Worm (Caenorhabditis elegans) whole organism, late embryonic: ENCODE results near the gene C01G12.5.

Experiments
- F13H6.1 ChIP-seq: sonication (generic microtip); optimal IDR thresholded peaks from 2 replicates; lab custom pipeline; 2016; ENCODE audit warnings: missing genetic modification characterization, missing compliant biosample characterization
- K02D7.2 ChIP-seq: sonication (generic microtip); optimal IDR thresholded peaks from 2 replicates; lab custom pipeline; 2017; ENCODE audit warnings: mild to moderate bottlenecking, missing genetic modification characterization, missing compliant biosample characterization
- K09A11.1 ChIP-seq: sonication (generic microtip); optimal IDR thresholded peaks from 2 replicates; lab custom pipeline; 2017; ENCODE audit warnings: antibody characterized with exemption, mild to moderate bottlenecking, missing genetic modification characterization, missing compliant biosample characterization; ENCODE audit not compliant: insufficient read depth
- ama-1 ChIP-seq: fragments of 150-350 bp; optimal IDR thresholded peaks from 2 replicates; lab custom pipeline; 2014
- ceh-14 ChIP-seq: sonication (generic microtip); optimal IDR thresholded peaks from 2 replicates; lab custom pipeline; 2016; ENCODE audit warnings: missing genotype, missing genetic modification characterization, missing compliant biosample characterization
- ceh-19 ChIP-seq: fragments of 200-800 bp; sonication (Bioruptor generic); optimal IDR thresholded peaks from 2 replicates; lab custom pipeline; 2018; ENCODE audit warnings: mild to moderate bottlenecking, missing genetic modification characterization, missing compliant biosample characterization
- ceh-24 ChIP-seq: sonication (generic microtip); optimal IDR thresholded peaks from 2 replicates; lab custom pipeline; 2016; ENCODE audit warnings: mild to moderate bottlenecking, missing genetic modification characterization, missing compliant biosample characterization
- ceh-30 ChIP-seq: fragments of 150-350 bp; optimal IDR thresholded peaks from 2 replicates; lab custom pipeline; 2014; ENCODE audit warnings: missing biosample characterization, missing genetic modification characterization
- ceh-31 ChIP-seq: sonication (generic microtip); optimal IDR thresholded peaks from 2 replicates; lab custom pipeline; 2016; ENCODE audit warnings: missing genetic modification characterization, missing compliant biosample characterization
- ceh-34 ChIP-seq: sonication (generic microtip); optimal IDR thresholded peaks from 2 replicates; lab custom pipeline; 2016; ENCODE audit warnings: mild to moderate bottlenecking, missing genetic modification characterization, missing compliant biosample characterization
- ceh-6 ChIP-seq: fragments of 200-800 bp; sonication (Bioruptor generic); optimal IDR thresholded peaks from 2 replicates; lab custom pipeline; 2018; ENCODE audit warnings: mild to moderate bottlenecking, missing genetic modification characterization, missing compliant biosample characterization
- ceh-9 ChIP-seq: sonication (generic microtip); optimal IDR thresholded peaks from 2 replicates; lab custom pipeline; 2016; ENCODE audit warnings: mild to moderate bottlenecking, missing genetic modification characterization, inconsistent platforms, missing compliant biosample characterization
- che-1 ChIP-seq: sonication (generic microtip); optimal IDR thresholded peaks from 2 replicates; lab custom pipeline; 2016; ENCODE audit warnings: mild to moderate bottlenecking, missing genetic modification characterization, missing compliant biosample characterization
- elt-2 ChIP-seq: sonication (generic microtip); optimal IDR thresholded peaks from 2 replicates; lab custom pipeline; 2016; ENCODE audit warnings: missing genetic modification reagents, missing genetic modification characterization, missing compliant biosample characterization
- ets-4 ChIP-seq: sonication (generic microtip); optimal IDR thresholded peaks from 2 replicates; lab custom pipeline; 2016; ENCODE audit warnings: missing genetic modification characterization, missing compliant biosample characterization
- fkh-6 ChIP-seq: sonication (generic microtip); optimal IDR thresholded peaks from 2 replicates; lab custom pipeline; 2016; ENCODE audit warnings: missing genetic modification characterization, missing compliant biosample characterization
- hlh-13 ChIP-seq: fragments of 200-800 bp; sonication (Bioruptor generic); optimal IDR thresholded peaks from 2 replicates; lab custom pipeline; 2018; ENCODE audit warnings: mild to moderate bottlenecking, missing genetic modification characterization, missing compliant biosample characterization
- hlh-30 ChIP-seq: sonication (generic microtip); optimal IDR thresholded peaks from 2 replicates; lab custom pipeline; 2017; ENCODE audit warnings: antibody characterized with exemption, missing genetic modification characterization, missing compliant biosample characterization; ENCODE audit not compliant: insufficient read depth
- hlh-6 ChIP-seq: sonication (generic microtip); optimal IDR thresholded peaks from 2 replicates; lab custom pipeline; 2016; ENCODE audit warnings: missing genotype, missing genetic modification characterization, missing compliant biosample characterization
- hlh-8 ChIP-seq: sonication (generic microtip); optimal IDR thresholded peaks from 2 replicates; lab custom pipeline; 2016; ENCODE audit warnings: missing genotype, missing genetic modification characterization, missing compliant biosample characterization
- madf-2 ChIP-seq: sonication (generic microtip); optimal IDR thresholded peaks from 2 replicates; lab custom pipeline; 2017; ENCODE audit warnings: missing genetic modification characterization, missing compliant biosample characterization
- nhr-11 ChIP-seq: fragments of 150-350 bp; optimal IDR thresholded peaks from 2 replicates; lab custom pipeline; 2014; ENCODE audit warnings: missing biosample characterization, missing genetic modification characterization
- nhr-232 ChIP-seq: sonication (generic microtip); optimal IDR thresholded peaks from 2 replicates; lab custom pipeline; 2016; ENCODE audit warnings: missing genetic modification characterization, missing compliant biosample characterization
- npax-4 ChIP-seq: sonication (generic microtip); optimal IDR thresholded peaks from 2 replicates; lab custom pipeline; 2016; ENCODE audit warnings: missing genetic modification characterization, missing compliant biosample characterization
- pag-3 ChIP-seq: sonication (generic microtip); optimal IDR thresholded peaks from 2 replicates; lab custom pipeline; 2016; ENCODE audit warnings: missing compliant biosample characterization, missing genetic modification characterization, borderline replicate concordance
- pat-9 ChIP-seq: fragments of 200-800 bp; sonication (Bioruptor generic); optimal IDR thresholded peaks from 2 replicates; lab custom pipeline; 2018; ENCODE audit warnings: mild to moderate bottlenecking, missing genetic modification characterization, moderate library complexity, missing compliant biosample characterization
- pqm-1 ChIP-seq: sonication (generic microtip); optimal IDR thresholded peaks from 2 replicates; lab custom pipeline; 2016; ENCODE audit warnings: missing genetic modification characterization, missing compliant biosample characterization
- sox-2 ChIP-seq: fragments of 200-800 bp; sonication (Bioruptor generic); IDR thresholded peaks from 2 replicates; pipeline ENCODE4 v1.3.6; 2022; ENCODE audit warnings: missing genetic modification reagents, missing genetic modification characterization, missing compliant biosample characterization
- sox-4 ChIP-seq: sonication (generic microtip); optimal IDR thresholded peaks from 2 replicates; lab custom pipeline; 2017; ENCODE audit warnings: mild to moderate bottlenecking, missing genetic modification characterization, inconsistent platforms, missing compliant biosample characterization
- tbx-2 ChIP-seq: sonication (generic microtip); optimal IDR thresholded peaks from 2 replicates; lab custom pipeline; 2016; ENCODE audit warnings: missing genetic modification characterization, missing compliant biosample characterization
- tbx-7 ChIP-seq: sonication (generic microtip); optimal IDR thresholded peaks from 2 replicates; lab custom pipeline; 2016; ENCODE audit warnings: missing genotype, missing genetic modification characterization, missing compliant biosample characterization
- unc-3 ChIP-seq, 2 experiments: fragments of 200-800 bp in 1 of 2; sonication (Bioruptor generic) in 1 of 2; sonication (generic microtip) in 1 of 2; conservative IDR thresholded peaks in 1 of 2; optimal IDR thresholded peaks in 1 of 2; 2 replicates each; pipeline versions ENCODE4 v1.3.6 to Lab custom; 2016 to 2022; ENCODE audit warnings: missing compliant biosample characterization in 2 of 2, missing genetic modification characterization in 2 of 2, missing genetic modification reagents in 1 of 2
- unc-42 ChIP-seq: sonication (generic microtip); optimal IDR thresholded peaks from 2 replicates; lab custom pipeline; 2016; ENCODE audit warnings: missing genotype, missing genetic modification characterization, missing compliant biosample characterization
- unc-55 ChIP-seq: sonication (generic microtip); optimal IDR thresholded peaks from 2 replicates; lab custom pipeline; 2017; ENCODE audit warnings: missing biosample characterization, missing genetic modification reagents, missing genetic modification characterization

Gene C01G12.5

DNA sequence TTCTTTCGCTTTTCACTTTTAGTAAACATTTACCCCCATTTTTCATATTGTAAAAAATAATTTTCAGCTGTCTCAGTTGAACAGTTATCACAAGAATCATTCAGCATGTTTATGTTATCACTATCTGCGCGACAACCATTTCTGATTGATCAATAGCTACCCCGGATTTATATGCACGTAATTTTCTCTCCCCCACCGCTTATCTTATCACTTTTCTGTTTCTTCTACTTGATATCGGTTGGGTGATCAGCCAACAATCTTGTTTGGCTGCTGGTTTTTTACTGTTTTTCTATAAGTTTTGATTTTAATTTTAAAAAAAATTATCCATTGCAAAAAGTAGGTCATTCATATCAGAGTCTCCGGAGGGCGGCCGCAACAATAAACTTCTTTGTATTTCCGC, 10.5 kb upstream of the C01G12.5 start:
- TF ChIP-seq hlh-8 (tag; lab: Kevin White, UChicago) (no peak), unc-3 (GFP tag; conservative IDR thresholded peaks at IDR 0.05; lab: Robert Waterston, UW) (no peak), unc-3 (tag; optimal IDR thresholded peaks at IDR 0.05; lab: Kevin White, UChicago) (no peak), ceh-14 (tag; lab: Kevin White, UChicago) (no peak), pqm-1 (no peak), ceh-31 (tag; lab: Kevin White, UChicago) (no peak), ama-1 (lab: Kevin White, UChicago) (no peak), ets-4 (tag; lab: Kevin White, UChicago) (no peak), pat-9 (no peak)

DNA sequence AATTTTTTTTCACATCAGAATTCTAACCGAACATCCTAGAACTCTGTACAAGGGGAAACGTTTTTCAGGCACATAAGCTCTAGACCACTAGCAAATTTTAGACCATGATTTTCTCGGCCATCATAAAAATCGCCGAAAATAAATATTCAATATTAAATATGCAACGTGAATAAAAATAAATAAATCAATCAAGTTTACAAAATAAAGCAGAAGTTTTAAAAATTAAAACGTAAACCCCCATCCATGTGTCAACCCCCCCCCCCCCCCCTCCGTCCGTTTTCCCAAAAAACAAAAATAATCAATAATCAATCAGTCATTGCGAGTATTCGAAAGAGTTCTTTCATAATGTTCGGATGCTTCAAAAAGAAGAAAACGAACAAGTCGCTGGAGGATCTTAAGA, 6.0 kb upstream of the C01G12.5 start, which contains the start of gene catp-4:
catp-4 (plus strand) TSS at position 301 of the 400 bp plus-strand sequence.
- TF ChIP-seq ceh-19 (no peak), ceh-6 (GFP tag; lab: Kevin White, UChicago) (no peak), sox-2 (GFP tag; lab: Robert Waterston, UW) (no peak), K02D7.2 (tag; lab: Kevin White, UChicago) (no peak), ama-1 (lab: Kevin White, UChicago) (no peak), ceh-34 (tag; lab: Kevin White, UChicago) (no peak), nhr-11 (tag; lab: Kevin White, UChicago) (no peak), nhr-232 (tag; lab: Kevin White, UChicago) (no peak), ceh-30 (tag; lab: Kevin White, UChicago) (no peak), unc-55 (no peak), tbx-2 (tag; lab: Kevin White, UChicago) (no peak), ceh-9 (tag; lab: Kevin White, UChicago) (no peak), npax-4 (tag; lab: Kevin White, UChicago) (no peak), unc-3 (GFP tag; conservative IDR thresholded peaks at IDR 0.05; lab: Robert Waterston, UW) (no peak), unc-3 (tag; optimal IDR thresholded peaks at IDR 0.05; lab: Kevin White, UChicago) (no peak), hlh-13 (no peak), sox-4 (tag; lab: Kevin White, UChicago) (no peak), elt-2 (tag; lab: Kevin White, UChicago) (no peak), unc-42 (tag; lab: Kevin White, UChicago) (no peak)
- TF ChIP-seq, all 69 proteins: peak for 0

DNA sequence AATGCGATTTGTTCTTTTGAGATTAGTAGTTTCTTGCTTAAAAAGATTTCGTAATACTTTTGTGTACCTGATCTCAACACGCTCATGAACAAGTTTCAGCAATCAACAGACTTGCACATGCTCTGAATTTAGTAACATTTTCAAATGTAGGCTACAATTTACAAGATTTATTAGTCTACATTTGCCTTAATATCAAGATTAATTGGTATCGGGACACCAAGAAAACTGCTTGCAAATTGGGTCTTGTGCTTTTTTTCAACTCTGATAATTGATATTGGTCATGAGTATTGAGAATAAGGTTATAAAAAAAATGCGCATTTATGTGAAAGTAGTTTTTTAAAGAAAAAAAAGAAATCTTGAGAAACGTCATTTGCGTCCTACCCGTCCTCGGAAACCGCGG, 5.3 kb upstream of the C01G12.5 start:
- TF ChIP-seq hlh-13 (no peak), madf-2 (tag; lab: Kevin White, UChicago) (no peak), hlh-30 (tag; lab: Kevin White, UChicago) (no peak)

DNA sequence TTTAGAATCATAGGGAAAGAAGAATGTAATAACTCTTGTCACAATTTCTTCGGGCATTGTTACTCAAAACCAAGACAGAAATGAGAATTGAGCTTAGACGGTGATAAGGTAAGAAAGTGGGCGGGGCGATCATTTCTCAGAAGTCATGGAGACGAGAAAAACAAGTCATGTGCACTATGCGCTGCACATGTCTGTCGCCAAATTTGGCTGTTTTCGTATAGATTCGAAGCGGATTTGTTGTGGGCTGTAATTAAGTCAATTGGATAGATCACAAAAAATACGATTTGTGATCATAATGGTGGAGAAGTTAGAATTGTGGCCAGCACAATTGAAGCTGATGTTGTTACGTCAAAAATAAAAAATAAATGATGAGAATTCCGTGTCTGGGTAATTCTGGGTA, 4.4 kb upstream of the C01G12.5 start, which contains the start of gene C01G12.7:
C01G12.7 (minus strand) TSS at position 195 of the 400 bp plus-strand sequence.
- TF ChIP-seq ceh-34 (tag; lab: Kevin White, UChicago) (no peak), nhr-11 (tag; lab: Kevin White, UChicago) (no peak), che-1 (tag; lab: Kevin White, UChicago) (no peak), ceh-24 (no peak), tbx-2 (tag; lab: Kevin White, UChicago) (no peak), nhr-232 (tag; lab: Kevin White, UChicago) (no peak), K09A11.1 (no peak), ceh-9 (tag; lab: Kevin White, UChicago) (no peak), fkh-6 (no peak), hlh-6 (no peak), tbx-7 (tag; lab: Kevin White, UChicago) (no peak), F13H6.1 (tag; lab: Kevin White, UChicago) (no peak)

DNA sequence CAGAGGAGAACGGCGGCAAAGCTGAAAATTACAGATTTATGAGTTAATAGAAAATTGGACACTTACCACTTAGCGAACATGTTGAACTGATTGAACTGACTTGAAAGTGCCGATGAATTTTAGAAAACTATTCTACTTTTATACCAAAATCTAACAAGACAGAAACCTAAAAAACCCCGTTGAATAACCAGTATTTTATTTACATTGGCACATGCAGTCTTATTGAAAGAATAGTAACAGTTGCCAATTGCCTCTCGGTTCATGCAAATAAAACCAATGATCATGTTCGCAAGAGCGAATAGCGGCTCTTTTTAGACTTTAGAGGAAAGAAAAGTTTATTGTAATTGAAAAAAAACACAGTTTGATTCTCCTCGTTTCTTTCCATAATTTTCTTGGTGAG, 855 bp upstream of the C01G12.5 start, which contains the start of gene nspb-10:
nspb-10 (minus strand) TSS at position 101 of the 400 bp plus-strand sequence.
- no peak for TF ChIP-seq pag-3 (tag; lab: Kevin White, UChicago)
